Worm (Caenorhabditis elegans) whole organism, midembryonic: ENCODE data around the gene M01B2.12.

ENCODE experiments used
- T22C8.4 ChIP-seq: fragments of 200-800 bp; sonication (Bioruptor generic); IDR thresholded peaks from 2 replicates; pipeline ENCODE4 v1.3.6; 2022; ENCODE audit warnings: missing genetic modification characterization, missing compliant biosample characterization
- cog-1 ChIP-seq: sonication (generic microtip); optimal IDR thresholded peaks from 2 replicates; lab custom pipeline; 2016; ENCODE audit warnings: missing genetic modification characterization, missing compliant biosample characterization
- tab-1 ChIP-seq: fragments of 200-800 bp; sonication (Bioruptor generic); IDR thresholded peaks from 2 replicates; pipeline ENCODE4 v1.3.6; 2022; ENCODE audit warnings: missing genetic modification characterization, missing compliant biosample characterization
- ztf-23 ChIP-seq: fragments of 200-800 bp; sonication (Bioruptor generic); IDR thresholded peaks from 2 replicates; pipeline ENCODE4 v1.3.6; 2022; ENCODE audit warnings: missing genetic modification reagents, missing genetic modification characterization, missing compliant biosample characterization
- ztf-29 ChIP-seq: fragments of 200-800 bp; sonication (Bioruptor generic); IDR thresholded peaks from 2 replicates; pipeline ENCODE4 v1.3.6; 2022; ENCODE audit warnings: missing genetic modification reagents, missing genetic modification characterization, missing compliant biosample characterization

DNA sequence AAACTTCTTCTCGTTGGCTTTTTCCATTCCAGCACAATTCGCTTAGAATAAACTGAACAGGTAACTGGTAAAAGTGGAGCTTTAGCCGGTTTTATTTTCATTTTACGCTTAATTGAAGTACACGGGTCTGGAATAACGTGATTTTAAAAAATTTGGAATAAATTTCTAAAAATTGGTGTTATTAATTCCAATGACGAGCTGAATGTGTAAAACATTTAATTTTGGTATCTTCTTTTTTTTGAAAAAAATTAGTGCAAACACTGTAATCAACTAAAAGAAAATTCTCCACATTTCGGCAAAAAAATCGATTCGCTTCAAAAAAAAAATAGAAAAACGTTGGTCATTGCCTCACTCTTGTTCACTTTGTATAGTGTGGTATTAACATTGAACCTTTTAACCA is 8.2 kb upstream of the M01B2.12 start, which contains the start of gene T10H4.4:
- TF ChIP-seq T22C8.4 (GFP tag; lab: Robert Waterston, UW) (no peak), tab-1 (no peak), cog-1 (tag; lab: Kevin White, UChicago) (no peak), ztf-23 (GFP tag; lab: Robert Waterston, UW) (no peak), ztf-29 (no peak)
